Fruit fly (Drosophila melanogaster): Measurements from ENCODE around the gene CG42507.

Gene CG42507

dm6 chr3L:14755951-14756723 lies 1.6 kb downstream of the CG42507 start (continued):
- TF ChIP-seq CG15696 (tag; optimal IDR thresholded peaks at IDR 0.05) (peak; percentile 56), ftz-f1 (GFP tag; optimal IDR thresholded peaks at IDR 0.05) (no peak), Ada2b (GFP tag; IDR thresholded peaks at IDR 0.05) (peak; percentile 81), BEAF-32 (GFP tag; optimal IDR thresholded peaks at IDR 0.05) (no peak), CG10565 (GFP tag; optimal IDR thresholded peaks at IDR 0.05) (peak; percentile 27), CG4360 (GFP tag; IDR thresholded peaks at IDR 0.05) (no peak; the same call in none of the 2 replicates), GATAe (GFP tag; conservative IDR thresholded peaks at IDR 0.05) (no peak), zfh2 (GFP tag; optimal IDR thresholded peaks at IDR 0.05) (peak; percentile 82), CG14965 (GFP tag; optimal IDR thresholded peaks at IDR 0.05; ENCODE audit: borderline replicate concordance) (no peak), chm (GFP tag; IDR thresholded peaks at IDR 0.05) (no peak; the same call in 1 of the 2 replicates), row (GFP tag; IDR thresholded peaks at IDR 0.05) (peak; percentile 92), CG17802 (tag; optimal IDR thresholded peaks at IDR 0.05) (no peak), Doc2 (GFP tag; IDR thresholded peaks at IDR 0.05) (no peak), Dp (GFP tag; optimal IDR thresholded peaks at IDR 0.05) (no peak), CG1603 (tag; optimal IDR thresholded peaks at IDR 0.05) (peak; percentile 43), Hr51 (GFP tag; optimal IDR thresholded peaks at IDR 0.05) (peak; percentile 53 to 94), Oaz (GFP tag; IDR thresholded peaks at IDR 0.05) (peak; percentile 74), CG17385 (GFP tag; optimal IDR thresholded peaks at IDR 0.05) (peak; percentile 81), usp (GFP tag; optimal IDR thresholded peaks at IDR 0.05) (no peak), trem (tag; optimal IDR thresholded peaks at IDR 0.05) (peak; percentile 38), ac (GFP tag; optimal IDR thresholded peaks at IDR 0.05) (peak; percentile 25), Med (GFP tag) (peak; percentile 91), Pdp1 (GFP tag; optimal IDR thresholded peaks at IDR 0.05) (peak; percentile 55 to 84), slou (GFP tag; optimal IDR thresholded peaks at IDR 0.05) (peak; percentile 49), gsb (GFP tag; IDR thresholded peaks at IDR 0.05) (peak; percentile 79), Ets97D (GFP tag; optimal IDR thresholded peaks at IDR 0.05) (peak; percentile 22), odd (GFP tag; optimal IDR thresholded peaks at IDR 0.05) (peak; percentile 84), E2f1 (GFP tag; IDR thresholded peaks at IDR 0.05) (peak; percentile 79), gfzf (GFP tag; optimal IDR thresholded peaks at IDR 0.05) (no peak), pzg (GFP tag; optimal IDR thresholded peaks at IDR 0.05) (no peak), Sry-δ (GFP tag; optimal IDR thresholded peaks at IDR 0.05) (peak; percentile 25), grn (GFP tag; optimal IDR thresholded peaks at IDR 0.05) (peak; percentile 87), gcm (GFP tag; optimal IDR thresholded peaks at IDR 0.05) (peak; percentile 74), seq (GFP tag; IDR thresholded peaks at IDR 0.05) (peak; percentile 89), CG7745 (tag; optimal IDR thresholded peaks at IDR 0.05) (no peak), CG6254 (GFP tag; optimal IDR thresholded peaks at IDR 0.05) (peak; percentile 60), ken (GFP tag; IDR thresholded peaks at IDR 0.05) (peak; percentile 80), pros (GFP tag; optimal IDR thresholded peaks at IDR 0.05) (peak; percentile 82), B-H2 (GFP tag; optimal IDR thresholded peaks at IDR 0.05) (peak; percentile 40), CG16779 (GFP tag; IDR thresholded peaks at IDR 0.05) (0 out of 2 replicates have a peak, but pooled peaks have one; percentile 41), CG32532 (GFP tag; IDR thresholded peaks at IDR 0.05) (peak; percentile 82), CG10979 (tag; optimal IDR thresholded peaks at IDR 0.05) (peak; percentile 77), CG2875 (GFP tag; optimal IDR thresholded peaks at IDR 0.05) (peak; percentile 70), CG9932 (GFP tag; IDR thresholded peaks at IDR 0.05) (peak; percentile 86), Lim3 (GFP tag; IDR thresholded peaks at IDR 0.05) (peak; percentile 67), CG7786 (GFP tag; optimal IDR thresholded peaks at IDR 0.05) (peak; percentile 70), amos (GFP tag; IDR thresholded peaks at IDR 0.05; ENCODE audit: partially characterized antibody) (no peak; the same call in 1 of the 2 replicates), CG11456 (GFP tag; IDR thresholded peaks at IDR 0.05) (peak; percentile 87), CG4617 (GFP tag; optimal IDR thresholded peaks at IDR 0.05; ENCODE audit: borderline replicate concordance) (peak; percentile 26)
